Worm (Caenorhabditis elegans) whole organism, midembryonic: Measurements from ENCODE around the gene gcs-1.

Experiments
- T22C8.4 ChIP-seq: fragments of 200-800 bp; sonication (Bioruptor generic); IDR thresholded peaks from 2 replicates; pipeline ENCODE4 v1.3.6; 2022; ENCODE audit warnings: missing genetic modification characterization, missing compliant biosample characterization
- flt-1 ChIP-seq: fragments of 200-800 bp; sonication (Bioruptor generic); IDR thresholded peaks from 2 replicates; pipeline ENCODE4 v1.3.6; 2022; ENCODE audit warnings: missing genetic modification characterization, missing compliant biosample characterization
- ztf-23 ChIP-seq: fragments of 200-800 bp; sonication (Bioruptor generic); IDR thresholded peaks from 2 replicates; pipeline ENCODE4 v1.3.6; 2022; ENCODE audit warnings: missing genetic modification reagents, missing genetic modification characterization, missing compliant biosample characterization

DNA sequence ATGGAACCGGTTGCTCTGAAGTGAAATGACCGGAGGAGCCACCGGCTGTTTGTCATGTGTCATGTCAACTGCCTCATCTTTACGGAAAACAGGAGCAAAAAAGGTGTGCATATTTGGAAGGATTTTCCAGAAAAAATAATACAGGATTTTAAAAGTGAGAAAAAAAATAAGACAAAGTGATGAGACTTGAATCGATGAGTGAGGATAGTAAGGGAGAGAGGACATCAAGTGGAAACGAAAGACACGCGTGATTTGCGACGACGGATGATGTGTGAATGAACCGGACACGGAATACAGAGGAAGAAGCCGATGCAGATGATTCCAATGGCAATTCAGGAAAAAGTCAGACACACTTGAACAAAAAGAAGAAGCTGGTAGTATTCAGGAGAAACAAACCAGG lies 13.8 kb downstream of the gcs-1 start:
- TF ChIP-seq flt-1 (GFP tag; lab: Robert Waterston, UW) (no peak), T22C8.4 (GFP tag; lab: Robert Waterston, UW) (no peak), ztf-23 (GFP tag; lab: Robert Waterston, UW) (no peak)
